Worm (Caenorhabditis elegans) whole organism, early embryonic: ENCODE results near the gene fbxb-84.

Experiments
- B0310.2 ChIP-seq: sonication (generic microtip); optimal IDR thresholded peaks from 2 replicates; lab custom pipeline; 2016; ENCODE audit warnings: mild to moderate bottlenecking, missing genetic modification characterization, missing compliant biosample characterization
- aly-1 ChIP-seq: sonication (generic microtip); optimal IDR thresholded peaks from 2 replicates; lab custom pipeline; 2016; ENCODE audit warnings: missing genetic modification characterization, missing compliant biosample characterization
- ama-1 ChIP-seq: fragments of 150-350 bp; optimal IDR thresholded peaks from 2 replicates; lab custom pipeline; 2014
- ceh-36 ChIP-seq: sonication (generic microtip); optimal IDR thresholded peaks from 2 replicates; lab custom pipeline; 2016; ENCODE audit warnings: missing genetic modification characterization, inconsistent platforms, missing compliant biosample characterization
- ets-7 ChIP-seq: sonication (generic microtip); optimal IDR thresholded peaks from 2 replicates; lab custom pipeline; 2016; ENCODE audit warnings: missing genotype, missing genetic modification characterization, missing compliant biosample characterization
- flt-1 ChIP-seq: fragments of 200-800 bp; sonication (Bioruptor generic); IDR thresholded peaks from 2 replicates; pipeline ENCODE4 v1.3.6; 2022; ENCODE audit warnings: missing genetic modification characterization, missing compliant biosample characterization
- hmbx-1 ChIP-seq: sonication (generic microtip); optimal IDR thresholded peaks from 2 replicates; lab custom pipeline; 2016; ENCODE audit warnings: mild to moderate bottlenecking, missing genetic modification characterization, missing compliant biosample characterization
- hmg-4 ChIP-seq: fragments of 200-800 bp; sonication (Bioruptor generic); optimal IDR thresholded peaks from 2 replicates; lab custom pipeline; 2018; ENCODE audit warnings: mild to moderate bottlenecking, missing genetic modification characterization, missing compliant biosample characterization
- pes-1 ChIP-seq: fragments of 200-800 bp; sonication (Bioruptor generic); IDR thresholded peaks from 2 replicates; pipeline ENCODE4 v1.3.6; 2022; ENCODE audit warnings: missing genetic modification reagents, missing genetic modification characterization, missing compliant biosample characterization
- scrt-1 ChIP-seq: fragments of 200-800 bp; sonication (Bioruptor generic); IDR thresholded peaks from 2 replicates; pipeline ENCODE4 v1.3.6; 2022; ENCODE audit warnings: missing genetic modification characterization, missing compliant biosample characterization
- tbx-11 ChIP-seq: fragments of 200-800 bp; sonication (Bioruptor generic); IDR thresholded peaks from 2 replicates; pipeline ENCODE4 v1.3.6; 2022; ENCODE audit warnings: missing genetic modification characterization, missing compliant biosample characterization
- tbx-37 ChIP-seq: fragments of 200-800 bp; sonication (Bioruptor generic); conservative IDR thresholded peaks from 2 replicates; pipeline ENCODE4 v1.3.6; 2022; ENCODE audit warnings: missing genetic modification reagents, missing genetic modification characterization, missing compliant biosample characterization
- tra-4 ChIP-seq: sonication (generic microtip); optimal IDR thresholded peaks from 2 replicates; lab custom pipeline; 2017; ENCODE audit warnings: missing genetic modification characterization, missing compliant biosample characterization

ce11 chrIII:164775-165174 is 18.5 kb upstream of the fbxb-84 start, which contains the start of gene F40G9.8:
- no peak for TF ChIP-seq tbx-37 (GFP tag; lab: Robert Waterston, UW)
- TF ChIP-seq scrt-1 = no peak
- TF ChIP-seq pes-1 = no peak
- no peak for TF ChIP-seq hmg-4 (GFP tag; lab: Kevin White, UChicago)
- TF ChIP-seq flt-1 (GFP tag; lab: Robert Waterston, UW) = no peak
- no peak for TF ChIP-seq ama-1 (lab: Kevin White, UChicago)
- TF ChIP-seq tra-4 (tag; lab: Kevin White, UChicago) = no peak
- no peak for TF ChIP-seq ceh-36 (tag; lab: Kevin White, UChicago)
- TF ChIP-seq hmbx-1 = no peak
- no peak for TF ChIP-seq B0310.2 (tag; lab: Kevin White, UChicago)
- TF ChIP-seq aly-1 (tag; lab: Kevin White, UChicago) = no peak
- TF ChIP-seq ets-7 (tag; lab: Kevin White, UChicago) = no peak
- TF ChIP-seq tbx-11 (GFP tag; lab: Robert Waterston, UW) = no peak
